Fruit fly (Drosophila melanogaster) whole organism, embryonic: ENCODE data around the gene Vha100-2.
A peak's percentile ranks its signal among the peaks of the same experiment; 100 is the strongest.

ENCODE experiments used
- Adf1 ChIP-seq: fragments of 200-800 bp; sonication (Bioruptor generic); IDR thresholded peaks from 2 replicates; pipeline ENCODE4 v1.3.6; 2022; ENCODE audit warnings: missing biosample characterization, missing genetic modification characterization
- CG10431 ChIP-seq: fragments of 200-800 bp; sonication (Bioruptor generic); optimal IDR thresholded peaks from 3 replicates; lab custom pipeline; 2018; ENCODE audit warnings: missing biosample characterization, mild to moderate bottlenecking, missing genetic modification characterization
- CG11504 ChIP-seq: fragments of 200-800 bp; sonication (Bioruptor generic); optimal IDR thresholded peaks from 3 replicates; lab custom pipeline; 2019; ENCODE audit warnings: missing biosample characterization, mild to moderate bottlenecking, missing genetic modification characterization, moderate library complexity
- CG12071 ChIP-seq: fragments of 200-800 bp; sonication (Bioruptor generic); optimal IDR thresholded peaks from 3 replicates; lab custom pipeline; 2018; ENCODE audit warnings: missing biosample characterization, mild to moderate bottlenecking, missing genetic modification characterization
- CG12236 ChIP-seq: fragments of 200-800 bp; sonication (Bioruptor generic); optimal IDR thresholded peaks from 2 replicates; lab custom pipeline; 2016; ENCODE audit warnings: missing biosample characterization, missing genetic modification characterization
- CG14050 ChIP-seq: fragments of 200-800 bp; sonication (Bioruptor generic); IDR thresholded peaks from 3 replicates; pipeline ENCODE4 v1.3.6; 2022; ENCODE audit warnings: missing biosample characterization, missing genetic modification characterization
- CG1529 ChIP-seq: fragments of 200-800 bp; sonication (Bioruptor generic); optimal IDR thresholded peaks from 3 replicates; lab custom pipeline; 2018; ENCODE audit warnings: missing biosample characterization, missing genetic modification characterization
- CG1602 ChIP-seq: fragments of 200-800 bp; sonication (Bioruptor generic); optimal IDR thresholded peaks from 3 replicates; lab custom pipeline; 2016; ENCODE audit warnings: missing biosample characterization, missing genetic modification characterization
- CG1647 ChIP-seq: fragments of 200-800 bp; sonication (Bioruptor generic); optimal IDR thresholded peaks from 3 replicates; lab custom pipeline; 2016; ENCODE audit warnings: missing biosample characterization, missing genetic modification characterization
- CG17802 ChIP-seq: fragments of 200-800 bp; sonication (Bioruptor generic); optimal IDR thresholded peaks from 2 replicates; lab custom pipeline; 2018; ENCODE audit warnings: missing biosample characterization, mild to moderate bottlenecking, missing genetic modification characterization, moderate library complexity
- CG1832 ChIP-seq: fragments of 200-800 bp; sonication (Bioruptor generic); optimal IDR thresholded peaks from 2 replicates; lab custom pipeline; 2017; ENCODE audit warnings: missing biosample characterization, mild to moderate bottlenecking, missing genetic modification characterization, inconsistent platforms
- CG18476 ChIP-seq: fragments of 200-800 bp; sonication (Bioruptor generic); optimal IDR thresholded peaks from 2 replicates; lab custom pipeline; 2016; ENCODE audit warnings: missing biosample characterization, mild to moderate bottlenecking, missing genetic modification characterization
- CG2199 ChIP-seq: fragments of 200-800 bp; sonication (Bioruptor generic); IDR thresholded peaks from 3 replicates; pipeline ENCODE4 v1.3.6; 2022; ENCODE audit warnings: missing biosample characterization, missing genetic modification characterization
- CG32532 ChIP-seq: fragments of 200-800 bp; sonication (Bioruptor generic); IDR thresholded peaks from 2 replicates; pipeline ENCODE4 v1.3.6; 2022; ENCODE audit warnings: missing biosample characterization, missing genetic modification characterization
- CG34224 ChIP-seq: fragments of 200-800 bp; sonication (Bioruptor generic); IDR thresholded peaks from 3 replicates; pipeline ENCODE4 v1.3.6; 2022; ENCODE audit warnings: missing biosample characterization, missing genetic modification characterization; ENCODE audit not compliant: partially characterized antibody
- CG6272 ChIP-seq: fragments of 200-800 bp; sonication (Bioruptor generic); IDR thresholded peaks from 2 replicates; pipeline ENCODE4 v1.3.6; 2022; ENCODE audit warnings: missing biosample characterization, missing genetic modification characterization
- CG8478 ChIP-seq: fragments of >200 bp; optimal IDR thresholded peaks from 2 replicates; lab custom pipeline; 2018
- CG8944 ChIP-seq: fragments of 200-800 bp; sonication (Bioruptor generic); optimal IDR thresholded peaks from 3 replicates; lab custom pipeline; 2016; ENCODE audit warnings: missing biosample characterization, missing genetic modification characterization
- CHES-1-like ChIP-seq: fragments of 200-800 bp; sonication (Bioruptor generic); optimal IDR thresholded peaks from 2 replicates; lab custom pipeline; 2016; ENCODE audit warnings: missing biosample characterization, missing genetic modification characterization
- CrebB ChIP-seq: fragments of 200-800 bp; sonication (Bioruptor generic); optimal IDR thresholded peaks from 3 replicates; lab custom pipeline; 2018; ENCODE audit warnings: missing biosample characterization, mild to moderate bottlenecking, missing genetic modification characterization
- Hr51 ChIP-seq, 2 experiments: fragments of 200-800 bp; sonication (Bioruptor generic); optimal IDR thresholded peaks; 2 replicates in 1 of 2; 3 replicates in 1 of 2; lab custom pipeline; 2016 to 2018; ENCODE audit warnings: missing biosample characterization in 2 of 2, missing genetic modification characterization in 2 of 2, mild to moderate bottlenecking in 1 of 2, moderate library complexity in 1 of 2
- Max ChIP-seq: fragments of 200-800 bp; sonication (Bioruptor generic); optimal IDR thresholded peaks from 2 replicates; lab custom pipeline; 2016; ENCODE audit warnings: missing biosample characterization, mild to moderate bottlenecking, missing genetic modification characterization
- Mrtf ChIP-seq: fragments of 200-800 bp; sonication (Bioruptor generic); IDR thresholded peaks from 3 replicates; pipeline ENCODE4 v1.3.6; 2022; ENCODE audit warnings: missing biosample characterization, missing genetic modification characterization
- Rfx ChIP-seq: fragments of 200-800 bp; sonication (Bioruptor generic); IDR thresholded peaks from 2 replicates; pipeline ENCODE4 v1.3.6; 2022; ENCODE audit warnings: missing biosample characterization, missing genetic modification characterization
- Spps ChIP-seq: fragments of 200-800 bp; sonication (Bioruptor generic); optimal IDR thresholded peaks from 2 replicates; lab custom pipeline; 2018; ENCODE audit warnings: missing biosample characterization, mild to moderate bottlenecking, missing genetic modification characterization
- Xrp1 ChIP-seq: fragments of 200-800 bp; sonication (Bioruptor generic); IDR thresholded peaks from 2 replicates; pipeline ENCODE4 v1.3.6; 2022; ENCODE audit warnings: missing biosample characterization, missing genetic modification characterization
- amos ChIP-seq: fragments of 200-800 bp; sonication (Bioruptor generic); IDR thresholded peaks from 2 replicates; pipeline ENCODE4 v1.3.6; 2022; ENCODE audit warnings: missing biosample characterization, missing genetic modification characterization; ENCODE audit not compliant: partially characterized antibody
- ara ChIP-seq: fragments of 200-800 bp; sonication (Bioruptor generic); IDR thresholded peaks from 2 replicates; pipeline ENCODE4 v1.3.6; 2022; ENCODE audit warnings: missing biosample characterization, missing genetic modification characterization
- bowl ChIP-seq: fragments of 200-800 bp; sonication (Bioruptor generic); IDR thresholded peaks from 2 replicates; pipeline ENCODE4 v1.3.6; 2022; ENCODE audit warnings: missing biosample characterization, missing genetic modification characterization
- chinmo ChIP-seq: fragments of 200-800 bp; sonication (Bioruptor generic); IDR thresholded peaks from 4 replicates; pipeline ENCODE4 v1.3.6; 2022; ENCODE audit warnings: missing biosample characterization, missing genetic modification characterization; ENCODE audit not compliant: partially characterized antibody
- ci ChIP-seq: fragments of 200-800 bp; sonication (Bioruptor generic); IDR thresholded peaks from 3 replicates; pipeline ENCODE4 v1.3.6; 2022; ENCODE audit warnings: missing biosample characterization, missing genetic modification characterization
- crc ChIP-seq: fragments of 200-800 bp; sonication (Bioruptor generic); optimal IDR thresholded peaks from 2 replicates; lab custom pipeline; 2016; ENCODE audit warnings: missing biosample characterization, missing genetic modification characterization
- ftz-f1 ChIP-seq: fragments of 200-800 bp; sonication (Bioruptor generic); optimal IDR thresholded peaks from 2 replicates; lab custom pipeline; 2016; ENCODE audit warnings: missing biosample characterization, missing genetic modification characterization
- insv ChIP-seq, 2 experiments: fragments of 200-800 bp; sonication (Bioruptor generic); optimal IDR thresholded peaks; 3 replicates each; lab custom pipeline; 2016 to 2018; ENCODE audit warnings: missing biosample characterization in 2 of 2, missing genetic modification characterization in 2 of 2
- lov ChIP-seq, 2 experiments: fragments of 200-800 bp in 1 of 2; fragments of >200 bp in 1 of 2; sonication (Bioruptor generic) in 1 of 2; IDR thresholded peaks in 1 of 2; optimal IDR thresholded peaks in 1 of 2; 2 replicates in 1 of 2; 3 replicates in 1 of 2; pipeline versions ENCODE4 v1.3.6 to Lab custom; 2017 to 2022; ENCODE audit warnings: missing biosample characterization in 1 of 2, missing genetic modification characterization in 1 of 2
- nerfin-1 ChIP-seq: fragments of 200-800 bp; sonication (Bioruptor generic); optimal IDR thresholded peaks from 3 replicates; lab custom pipeline; 2019; ENCODE audit warnings: missing biosample characterization, mild to moderate bottlenecking, missing genetic modification characterization, moderate library complexity
- odd ChIP-seq: fragments of 200-800 bp; sonication (Bioruptor generic); optimal IDR thresholded peaks from 2 replicates; lab custom pipeline; 2017; ENCODE audit warnings: missing biosample characterization, mild to moderate bottlenecking, missing genetic modification characterization
- pan ChIP-seq, 4 experiments: fragments of >200 bp in 3 of 4; fragments of 200-800 bp in 1 of 4; sonication (Bioruptor generic) in 1 of 4; optimal IDR thresholded peaks in 3 of 4; IDR thresholded peaks in 1 of 4; 2 replicates each; pipeline versions ENCODE4 v1.3.6 to Lab custom; 2017 to 2022; ENCODE audit warnings: missing biosample characterization in 2 of 4, missing genetic modification characterization in 2 of 4, mixed read lengths in 1 of 4
- peb ChIP-seq: fragments of 200-800 bp; sonication (Bioruptor generic); IDR thresholded peaks from 2 replicates; pipeline ENCODE4 v1.3.6; 2022; ENCODE audit warnings: missing biosample characterization, missing genetic modification characterization
- pita ChIP-seq: fragments of 200-800 bp; sonication (Bioruptor generic); optimal IDR thresholded peaks from 2 replicates; lab custom pipeline; 2017; ENCODE audit warnings: missing biosample characterization, mild to moderate bottlenecking, missing genetic modification characterization
- psq ChIP-seq: fragments of 200-800 bp; sonication (Bioruptor generic); optimal IDR thresholded peaks from 2 replicates; lab custom pipeline; 2017; ENCODE audit warnings: missing biosample characterization, missing genetic modification characterization
- rib ChIP-seq: fragments of 200-800 bp; sonication (Bioruptor generic); IDR thresholded peaks from 2 replicates; pipeline ENCODE4 v1.3.6; 2022; ENCODE audit warnings: missing biosample characterization, missing genetic modification characterization
- sc ChIP-seq, 3 experiments: fragments of >200 bp in 2 of 3; fragments of 200-800 bp in 1 of 3; sonication (Bioruptor generic) in 1 of 3; optimal IDR thresholded peaks; 2 replicates in 2 of 3; 3 replicates in 1 of 3; lab custom pipeline; 2017; ENCODE audit warnings: mild to moderate bottlenecking in 1 of 3, missing biosample characterization in 1 of 3, missing genetic modification characterization in 1 of 3, missing genetic modification reagents in 1 of 3
- sd ChIP-seq: fragments of 200-800 bp; sonication (Bioruptor generic); optimal IDR thresholded peaks from 3 replicates; lab custom pipeline; 2018; ENCODE audit warnings: missing biosample characterization, mild to moderate bottlenecking, missing genetic modification characterization, moderate library complexity
- shn ChIP-seq: fragments of 200-800 bp; sonication (Bioruptor generic); optimal IDR thresholded peaks from 3 replicates; lab custom pipeline; 2016; ENCODE audit warnings: missing biosample characterization, missing genetic modification characterization
- sisA ChIP-seq: fragments of 200-800 bp; sonication (Bioruptor generic); IDR thresholded peaks from 2 replicates; pipeline ENCODE4 v1.3.6; 2022; ENCODE audit warnings: missing biosample characterization, missing genetic modification characterization
- sr ChIP-seq: fragments of 200-800 bp; sonication (Bioruptor generic); IDR thresholded peaks from 3 replicates; pipeline ENCODE4 v1.3.6; 2022; ENCODE audit warnings: missing biosample characterization, missing genetic modification characterization
- wor ChIP-seq: fragments of 200-800 bp; sonication (Bioruptor generic); IDR thresholded peaks from 2 replicates; pipeline ENCODE4 v1.3.6; 2022; ENCODE audit warnings: missing biosample characterization, missing genetic modification characterization

The Vha100-2 gene

dm6 chr3R:18412279-18413214, 13.6 kb upstream of the Vha100-2 start, which contains the start of gene CG31122 (continued):
- TF ChIP-seq Xrp1 (0 out of 2 replicates have a peak, but pooled peaks have one; percentile 37), chinmo (peak; percentile 97), Mrtf (GFP tag; lab: Robert Waterston, UW) (no peak), CG1602 (peak; percentile 9), CG1529 (GFP tag; lab: Kevin White, UChicago) (no peak), CG34224 (GFP tag; lab: Robert Waterston, UW) (peak; percentile 95), ftz-f1 (GFP tag; lab: Kevin White, UChicago) (no peak), CG1647 (GFP tag; lab: Kevin White, UChicago) (peak; percentile 2), Hr51 (GFP tag; optimal IDR thresholded peaks at IDR 0.05; lab: Kevin White, UChicago) (peak in 1 of 2 experiments; percentile 62), CG12236 (GFP tag; lab: Kevin White, UChicago) (peak; percentile 43), sr (GFP tag; lab: Robert Waterston, UW) (no peak), insv (GFP tag; optimal IDR thresholded peaks at IDR 0.05; lab: Kevin White, UChicago) (no peak), CG10431 (GFP tag; lab: Kevin White, UChicago) (peak; percentile 28), Spps (tag; lab: Kevin White, UChicago) (no peak), CG8944 (GFP tag; lab: Kevin White, UChicago) (peak; percentile 45), nerfin-1 (peak; percentile 47), amos (peak; percentile 90), CG32532 (GFP tag; lab: Robert Waterston, UW) (no peak; the same call in 1 of the 2 replicates), psq (GFP tag; lab: Kevin White, UChicago) (peak; percentile 89), sisA (peak; percentile 47; the same call in 1 of the 2 replicates), pita (no peak), rib (GFP tag; lab: Robert Waterston, UW) (peak; percentile 94), CG6272 (GFP tag; lab: Robert Waterston, UW) (no peak), CG1832 (no peak), crc (GFP tag; lab: Kevin White, UChicago) (peak; percentile 14), bowl (GFP tag; lab: Robert Waterston, UW) (no peak), wor (GFP tag; lab: Robert Waterston, UW) (no peak), CG12071 (no peak), CG2199 (GFP tag; lab: Robert Waterston, UW) (no peak), CG8478 (lab: Kevin White, UChicago) (peak; percentile 90), CHES-1-like (GFP tag; lab: Kevin White, UChicago) (peak; percentile 49), odd (GFP tag; lab: Kevin White, UChicago) (no peak), CG17802 (tag; lab: Kevin White, UChicago) (no peak), CG18476 (GFP tag; lab: Kevin White, UChicago) (no peak), CG14050 (GFP tag; lab: Robert Waterston, UW) (no peak), Adf1 (GFP tag; lab: Robert Waterston, UW) (peak; percentile 76), shn (peak; percentile 33), Rfx (GFP tag; lab: Robert Waterston, UW) (peak; percentile 57), lov (optimal IDR thresholded peaks at IDR 0.05; lab: Kevin White, UChicago) (no peak), lov (GFP tag; IDR thresholded peaks at IDR 0.05; lab: Robert Waterston, UW) (no peak), CrebB (no peak), peb (GFP tag; lab: Robert Waterston, UW) (no peak), Max (GFP tag; lab: Kevin White, UChicago) (no peak), ara (GFP tag; lab: Robert Waterston, UW) (no peak), CG11504 (tag; lab: Kevin White, UChicago) (peak; percentile 63), ci (GFP tag; lab: Robert Waterston, UW) (no peak), sc (optimal IDR thresholded peaks at IDR 0.05; lab: Kevin White, UChicago) (no peak), sc (GFP tag; optimal IDR thresholded peaks at IDR 0.05; lab: Kevin White, UChicago) (no peak), sd (tag; lab: Kevin White, UChicago) (peak; percentile 71), pan (optimal IDR thresholded peaks at IDR 0.05; lab: Kevin White, UChicago) (no peak), pan (GFP tag; optimal IDR thresholded peaks at IDR 0.05 in 1 of 2, IDR thresholded peaks at IDR 0.05 in 1 of 2) (no peak)
